Worm (Caenorhabditis elegans) whole organism, mixed stage, embryonic: ENCODE measurements around the gene F46B6.5.

ENCODE experiments used
- M03D4.4 ChIP-seq: sonication (generic microtip); optimal IDR thresholded peaks from 2 replicates; lab custom pipeline; 2017; ENCODE audit warnings: mild to moderate bottlenecking, missing genetic modification characterization, missing compliant biosample characterization
- bed-3 ChIP-seq: fragments of 200-800 bp; sonication (Bioruptor generic); optimal IDR thresholded peaks from 3 replicates; lab custom pipeline; 2018; ENCODE audit warnings: mild to moderate bottlenecking, missing genetic modification characterization, moderate library complexity, missing compliant biosample characterization
- ceh-39 ChIP-seq: fragments of 150-350 bp; optimal IDR thresholded peaks from 2 replicates; lab custom pipeline; 2014; ENCODE audit warnings: missing biosample characterization, missing genetic modification characterization
- ceh-43 ChIP-seq: fragments of 200-800 bp; sonication (Bioruptor generic); optimal IDR thresholded peaks from 2 replicates; lab custom pipeline; 2018; ENCODE audit warnings: mild to moderate bottlenecking, missing genetic modification characterization, moderate library complexity, missing compliant biosample characterization
- cnd-1 ChIP-seq: fragments of 200-800 bp; sonication (Bioruptor generic); optimal IDR thresholded peaks from 2 replicates; lab custom pipeline; 2018; ENCODE audit warnings: mild to moderate bottlenecking, missing genetic modification characterization, missing compliant biosample characterization
- drap-1 ChIP-seq: fragments of 200-800 bp; sonication (Bioruptor generic); optimal IDR thresholded peaks from 3 replicates; lab custom pipeline; 2018; ENCODE audit warnings: mild to moderate bottlenecking, missing genetic modification characterization, missing compliant biosample characterization
- elt-1 ChIP-seq: sonication (generic microtip); optimal IDR thresholded peaks from 2 replicates; lab custom pipeline; 2017; ENCODE audit warnings: missing genetic modification characterization, mild to moderate bottlenecking, missing compliant biosample characterization, antibody characterized with exemption, moderate library complexity, borderline replicate concordance; ENCODE audit not compliant: insufficient read depth
- elt-3 ChIP-seq: fragments of 150-350 bp; optimal IDR thresholded peaks from 2 replicates; lab custom pipeline; 2014; ENCODE audit warnings: missing biosample characterization, missing genetic modification characterization
- flh-1 ChIP-seq: fragments of 200-800 bp; sonication (Bioruptor generic); optimal IDR thresholded peaks from 2 replicates; lab custom pipeline; 2018; ENCODE audit warnings: mild to moderate bottlenecking, missing genetic modification characterization, moderate library complexity, missing compliant biosample characterization
- ham-2 ChIP-seq: fragments of 200-800 bp; sonication (Bioruptor generic); optimal IDR thresholded peaks from 2 replicates; lab custom pipeline; 2018; ENCODE audit warnings: mild to moderate bottlenecking, missing genetic modification characterization, missing compliant biosample characterization
- hlh-1 ChIP-seq: fragments of 150-350 bp; optimal IDR thresholded peaks from 2 replicates; lab custom pipeline; 2014; ENCODE audit warnings: missing biosample characterization, missing genetic modification reagents, missing genetic modification characterization
- lin-32 ChIP-seq: fragments of 200-800 bp; sonication (Bioruptor generic); optimal IDR thresholded peaks from 2 replicates; lab custom pipeline; 2018; ENCODE audit warnings: mild to moderate bottlenecking, missing genetic modification characterization, missing compliant biosample characterization
- lsy-2 ChIP-seq: fragments of 150-350 bp; optimal IDR thresholded peaks from 2 replicates; lab custom pipeline; 2014; ENCODE audit warnings: missing biosample characterization, missing genetic modification characterization
- mab-5 ChIP-seq: fragments of 150-350 bp; optimal IDR thresholded peaks from 2 replicates; lab custom pipeline; 2014; ENCODE audit warnings: missing biosample characterization, missing genetic modification characterization
- mep-1 ChIP-seq: fragments of 150-350 bp; optimal IDR thresholded peaks from 2 replicates; lab custom pipeline; 2017; ENCODE audit warnings: missing biosample characterization, missing genetic modification reagents, missing genetic modification characterization, inconsistent platforms
- nhr-12 ChIP-seq: fragments of 150-350 bp; optimal IDR thresholded peaks from 2 replicates; lab custom pipeline; 2014; ENCODE audit warnings: missing biosample characterization, missing genetic modification characterization
- nhr-2 ChIP-seq: fragments of 150-350 bp; optimal IDR thresholded peaks from 2 replicates; lab custom pipeline; 2014; ENCODE audit warnings: missing biosample characterization, missing genetic modification characterization
- nhr-237 ChIP-seq: fragments of 150-350 bp; optimal IDR thresholded peaks from 2 replicates; lab custom pipeline; 2014; ENCODE audit warnings: missing biosample characterization, missing genetic modification characterization
- nhr-76 ChIP-seq: sonication (generic microtip); optimal IDR thresholded peaks from 2 replicates; lab custom pipeline; 2017; ENCODE audit warnings: missing biosample characterization, missing genetic modification characterization
- sem-2 ChIP-seq: fragments of 200-800 bp; sonication (Bioruptor generic); optimal IDR thresholded peaks from 2 replicates; lab custom pipeline; 2018; ENCODE audit warnings: mild to moderate bottlenecking, missing genetic modification characterization, missing compliant biosample characterization
- snpc-4 ChIP-seq: fragments of 150-350 bp; optimal IDR thresholded peaks from 2 replicates; lab custom pipeline; 2014; ENCODE audit warnings: missing biosample characterization, missing genetic modification characterization
- sptf-1 ChIP-seq: sonication (generic microtip); optimal IDR thresholded peaks from 2 replicates; lab custom pipeline; 2017; ENCODE audit warnings: mild to moderate bottlenecking, missing genetic modification characterization, moderate library complexity, missing compliant biosample characterization
- tbx-8 ChIP-seq: fragments of 200-800 bp; sonication (Bioruptor generic); optimal IDR thresholded peaks from 2 replicates; lab custom pipeline; 2018; ENCODE audit warnings: mild to moderate bottlenecking, missing genetic modification characterization, moderate library complexity, missing compliant biosample characterization
- unc-120 ChIP-seq: sonication (generic microtip); optimal IDR thresholded peaks from 2 replicates; lab custom pipeline; 2017; ENCODE audit warnings: missing genetic modification characterization, missing compliant biosample characterization; ENCODE audit not compliant: poor library complexity, severe bottlenecking
- unc-39 ChIP-seq: fragments of 150-350 bp; optimal IDR thresholded peaks from 2 replicates; lab custom pipeline; 2014; ENCODE audit warnings: missing biosample characterization, missing genetic modification characterization
- unc-62 ChIP-seq: fragments of 150-350 bp; optimal IDR thresholded peaks from 2 replicates; lab custom pipeline; 2014; ENCODE audit warnings: missing biosample characterization, missing genetic modification reagents, missing genetic modification characterization
- zip-8 ChIP-seq: fragments of 150-350 bp; optimal IDR thresholded peaks from 2 replicates; lab custom pipeline; 2014; ENCODE audit warnings: missing biosample characterization, missing genetic modification characterization

Gene F46B6.5

DNA sequence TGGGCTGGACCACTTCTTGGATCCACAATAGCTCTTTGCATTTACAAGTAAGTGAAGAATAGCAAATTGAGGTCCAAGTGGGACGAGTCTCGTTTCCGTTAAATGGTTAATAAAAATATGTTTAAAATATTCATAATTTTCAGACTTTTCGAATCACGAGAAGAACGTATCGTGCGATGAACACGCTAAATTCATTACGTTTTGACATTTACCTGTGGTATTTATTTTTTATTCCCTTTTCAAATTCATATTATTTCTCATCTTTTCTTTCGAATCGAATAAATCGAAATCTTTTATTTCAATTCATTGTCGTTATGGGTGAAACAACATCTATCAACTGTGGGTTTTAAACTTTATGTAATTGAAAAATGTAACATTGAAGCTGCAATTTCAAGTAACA lies 43.5 kb downstream of the F46B6.5 start, which contains the start of gene marc-1:
Gene marc-1 (plus strand): TSS at position 301 of the 400 bp plus-strand sequence.
- TF ChIP-seq tbx-8 (GFP tag; lab: Kevin White, UChicago) (no peak), drap-1 (no peak), mab-5 (tag; lab: Kevin White, UChicago) (no peak), unc-39 (no peak), ceh-39 (tag; lab: Kevin White, UChicago) (no peak), nhr-237 (tag; lab: Kevin White, UChicago) (no peak), ceh-43 (GFP tag; lab: Kevin White, UChicago) (no peak), elt-1 (tag; lab: Kevin White, UChicago) (no peak)
- TF ChIP-seq, all 35 proteins: peak for 0

DNA sequence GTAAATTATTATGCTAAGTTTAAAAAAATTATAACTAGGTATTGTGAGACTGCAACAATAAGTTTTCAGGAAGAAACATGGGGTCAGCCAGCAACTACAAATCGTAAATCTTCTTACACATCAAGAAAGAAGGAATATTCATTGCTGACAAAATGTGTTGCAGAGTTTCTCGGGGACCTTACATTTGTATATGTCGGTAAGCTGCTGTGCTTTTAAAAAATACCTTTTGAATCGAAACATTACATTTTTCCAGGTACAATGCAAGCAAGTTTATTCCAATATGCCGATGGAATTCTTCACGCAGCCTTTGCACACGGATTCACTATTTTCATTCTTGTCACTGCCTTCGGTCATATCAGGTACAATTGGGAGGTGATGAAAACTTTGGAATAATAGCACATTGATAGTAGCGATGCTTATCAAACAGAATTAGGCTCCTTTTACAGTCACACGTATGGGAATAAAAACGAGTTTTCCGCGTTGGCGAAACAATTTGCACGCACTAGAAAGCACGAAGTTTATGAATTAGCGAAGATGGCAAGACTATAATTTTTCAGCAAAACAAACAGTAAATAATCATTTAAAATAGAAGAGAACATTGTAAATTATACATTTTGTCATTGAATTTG lies 44.7 kb downstream of the F46B6.5 start:
- TF ChIP-seq flh-1 (GFP tag; lab: Kevin White, UChicago) (no peak), unc-39 (no peak), unc-120 (tag; lab: Kevin White, UChicago) (no peak), unc-62 (no peak), sptf-1 (no peak), zip-8 (tag; lab: Kevin White, UChicago) (no peak), lin-32 (GFP tag; lab: Kevin White, UChicago) (no peak), nhr-76 (tag; lab: Kevin White, UChicago) (no peak), bed-3 (no peak), cnd-1 (no peak), nhr-237 (tag; lab: Kevin White, UChicago) (no peak), nhr-2 (tag; lab: Kevin White, UChicago) (no peak), M03D4.4 (tag; lab: Kevin White, UChicago) (no peak), ham-2 (no peak), hlh-1 (tag; lab: Kevin White, UChicago) (no peak), lsy-2 (tag; lab: Kevin White, UChicago) (no peak), sem-2 (GFP tag; lab: Kevin White, UChicago) (no peak)

DNA sequence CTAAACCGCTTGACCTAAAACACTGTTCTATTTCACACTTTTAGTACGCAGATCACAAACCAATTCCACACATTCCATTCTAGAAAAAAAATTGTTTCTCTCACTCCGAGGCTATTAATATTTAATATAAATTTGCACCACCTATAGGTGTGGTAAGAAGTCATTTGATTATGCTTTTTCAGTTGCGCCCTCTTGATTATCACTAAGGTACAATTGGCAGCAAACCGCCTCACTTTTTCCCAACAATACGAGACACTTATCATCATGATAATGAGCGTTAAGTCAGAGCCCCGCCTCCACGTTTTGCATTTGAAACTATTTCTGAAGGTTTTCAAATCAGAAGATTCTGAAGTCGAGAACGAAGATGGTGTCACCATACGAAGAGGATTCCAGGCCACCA lies 45.6 kb downstream of the F46B6.5 start, which contains the start of gene aqp-4:
Gene aqp-4 (plus strand): TSS at position 270 of the 400 bp plus-strand sequence.
- TF ChIP-seq ceh-39 (tag; lab: Kevin White, UChicago), result no peak
- TF ChIP-seq bed-3, result no peak
- no peak for TF ChIP-seq sem-2 (GFP tag; lab: Kevin White, UChicago)
- TF ChIP-seq snpc-4, result no peak
- no peak for TF ChIP-seq nhr-12 (tag; lab: Kevin White, UChicago)
- no peak for TF ChIP-seq ceh-43 (GFP tag; lab: Kevin White, UChicago)
- TF ChIP-seq mep-1, result no peak
- no peak for TF ChIP-seq elt-3 (tag; lab: Kevin White, UChicago)
- no peak for TF ChIP-seq mab-5 (tag; lab: Kevin White, UChicago)
- TF ChIP-seq flh-1 (GFP tag; lab: Kevin White, UChicago), result no peak

DNA sequence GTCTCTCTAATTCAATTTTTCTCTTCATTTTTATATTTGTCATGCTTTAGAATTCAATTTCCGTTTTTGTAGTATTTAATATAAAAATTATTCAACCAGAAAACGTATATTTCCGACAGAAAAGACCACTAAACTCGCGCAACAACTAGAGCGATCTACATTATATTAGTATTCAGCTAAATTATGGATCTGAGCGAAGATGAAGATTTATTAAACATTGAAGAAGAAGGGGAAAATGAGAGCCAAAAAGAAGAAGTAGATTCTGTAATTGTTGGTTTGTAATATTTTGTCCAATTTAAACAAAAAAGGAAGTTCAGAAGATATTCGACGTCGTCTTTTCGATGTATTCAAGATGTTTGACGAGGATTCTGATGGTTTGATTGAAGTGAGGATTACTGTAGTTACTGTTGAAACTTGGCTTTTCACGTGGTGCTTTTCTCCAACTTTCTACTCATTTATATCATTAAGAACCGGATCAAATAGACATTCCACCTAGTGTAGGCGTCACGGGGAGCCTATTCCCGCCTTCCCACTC lies 48.9 kb downstream of the F46B6.5 start, which contains the start of gene cal-7:
Gene cal-7 (plus strand): TSS at position 184 of the 535 bp plus-strand sequence.
- no peak for TF ChIP-seq flh-1 (GFP tag; lab: Kevin White, UChicago)

DNA sequence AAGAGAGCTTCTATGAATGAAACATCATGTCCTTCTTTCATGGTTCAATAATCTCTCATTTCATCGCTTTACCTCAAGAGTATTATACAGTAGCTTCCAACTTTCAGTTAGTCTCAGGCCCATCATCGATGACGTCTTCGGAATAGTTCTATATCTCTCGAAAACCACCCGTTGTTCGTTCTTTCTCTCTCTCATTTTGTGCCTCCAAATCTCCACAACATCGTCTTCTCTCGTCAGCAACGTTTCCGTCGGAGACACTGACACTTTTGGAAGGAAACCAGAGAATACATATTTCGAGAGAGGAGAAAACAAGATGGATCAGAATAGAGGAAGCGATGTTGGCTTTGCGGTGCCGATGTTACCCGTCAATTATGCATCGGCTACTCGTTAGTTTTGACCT lies 51.0 kb downstream of the F46B6.5 start:
- TF ChIP-seq elt-1 (tag; lab: Kevin White, UChicago), result no peak
- TF ChIP-seq unc-62, result peak; percentile 65
- peak; percentile 28 for TF ChIP-seq ham-2
